Worm (Caenorhabditis elegans) whole organism, L3 larva: ENCODE results near the gene nsy-1.

Experiments used
- R02D3.7 ChIP-seq: fragments of 150-350 bp; optimal IDR thresholded peaks from 2 replicates; lab custom pipeline; 2014; ENCODE audit warnings: missing biosample characterization, missing genetic modification characterization
- ZK546.5 ChIP-seq: sonication (generic microtip); optimal IDR thresholded peaks from 2 replicates; lab custom pipeline; 2017; ENCODE audit warnings: missing biosample characterization, missing genetic modification characterization
- aly-2 ChIP-seq: fragments of 150-350 bp; optimal IDR thresholded peaks from 2 replicates; lab custom pipeline; 2014; ENCODE audit warnings: missing biosample characterization, missing genetic modification characterization
- ama-1 ChIP-seq: fragments of 150-350 bp; optimal IDR thresholded peaks from 2 replicates; lab custom pipeline; 2018
- ceh-16 ChIP-seq: sonication (generic microtip); optimal IDR thresholded peaks from 2 replicates; lab custom pipeline; 2017; ENCODE audit warnings: missing biosample characterization, missing genetic modification characterization
- ceh-28 ChIP-seq: fragments of 150-350 bp; optimal IDR thresholded peaks from 2 replicates; lab custom pipeline; 2014; ENCODE audit warnings: missing biosample characterization, missing genetic modification reagents, missing genetic modification characterization
- ceh-82 ChIP-seq: fragments of 150-350 bp; optimal IDR thresholded peaks from 2 replicates; lab custom pipeline; 2014; ENCODE audit warnings: missing biosample characterization, missing genetic modification characterization
- ceh-9 ChIP-seq: sonication (generic microtip); optimal IDR thresholded peaks from 2 replicates; lab custom pipeline; 2018; ENCODE audit warnings: missing biosample characterization, missing genetic modification characterization
- daf-12 ChIP-seq: fragments of 150-350 bp; optimal IDR thresholded peaks from 2 replicates; lab custom pipeline; 2014; ENCODE audit warnings: missing biosample characterization, missing genetic modification reagents, missing genetic modification characterization
- egl-27 ChIP-seq: sonication (generic microtip); optimal IDR thresholded peaks from 4 replicates; lab custom pipeline; 2017; ENCODE audit warnings: missing biosample characterization, missing genetic modification reagents, missing genetic modification characterization
- egl-5 ChIP-seq: fragments of 150-350 bp; optimal IDR thresholded peaks from 2 replicates; lab custom pipeline; 2017; ENCODE audit warnings: missing biosample characterization, missing genetic modification reagents, missing genetic modification characterization, inconsistent platforms
- elt-1 ChIP-seq: fragments of 150-350 bp; optimal IDR thresholded peaks from 2 replicates; lab custom pipeline; 2014; ENCODE audit warnings: missing biosample characterization, missing genetic modification characterization
- elt-3 ChIP-seq, 3 experiments: fragments of 150-350 bp in 1 of 3; sonication (generic microtip) in 2 of 3; optimal IDR thresholded peaks; 2 replicates in 2 of 3; 4 replicates in 1 of 3; lab custom pipeline; 2014 to 2017; ENCODE audit warnings: missing biosample characterization in 3 of 3, missing genetic modification characterization in 3 of 3
- eor-1 ChIP-seq, 2 experiments: fragments of 150-350 bp; optimal IDR thresholded peaks; 2 replicates each; lab custom pipeline; 2014 to 2018; ENCODE audit warnings: missing biosample characterization in 2 of 2, missing genetic modification characterization in 2 of 2
- fkh-10 ChIP-seq: sonication (generic microtip); optimal IDR thresholded peaks from 2 replicates; lab custom pipeline; 2017; ENCODE audit warnings: missing biosample characterization, missing genetic modification reagents, missing genetic modification characterization
- fkh-2 ChIP-seq: fragments of 150-350 bp; optimal IDR thresholded peaks from 2 replicates; lab custom pipeline; 2014; ENCODE audit warnings: missing biosample characterization, missing genetic modification reagents, missing genetic modification characterization
- fos-1 ChIP-seq: fragments of 150-350 bp; optimal IDR thresholded peaks from 2 replicates; lab custom pipeline; 2014; ENCODE audit warnings: missing biosample characterization, missing genetic modification characterization
- hmg-11 ChIP-seq: sonication (generic microtip); optimal IDR thresholded peaks from 2 replicates; lab custom pipeline; 2016; ENCODE audit warnings: missing genetic modification characterization, missing compliant biosample characterization
- jun-1 ChIP-seq: fragments of 150-350 bp; optimal IDR thresholded peaks from 2 replicates; lab custom pipeline; 2014; ENCODE audit warnings: missing biosample characterization, missing genetic modification reagents, missing genetic modification characterization
- lin-15B ChIP-seq: fragments of 150-350 bp; optimal IDR thresholded peaks from 2 replicates; lab custom pipeline; 2014; ENCODE audit warnings: missing biosample characterization, missing genetic modification characterization
- lin-39 ChIP-seq: fragments of 150-350 bp; optimal IDR thresholded peaks from 2 replicates; lab custom pipeline; 2018; ENCODE audit warnings: missing biosample characterization, missing genetic modification reagents, missing genetic modification characterization
- lsy-12 ChIP-seq: sonication (generic microtip); optimal IDR thresholded peaks from 2 replicates; lab custom pipeline; 2016; ENCODE audit warnings: mild to moderate bottlenecking, missing genetic modification characterization, missing compliant biosample characterization
- mdl-1 ChIP-seq: fragments of 150-350 bp; optimal IDR thresholded peaks from 2 replicates; lab custom pipeline; 2014; ENCODE audit warnings: missing biosample characterization, missing genetic modification characterization
- mml-1 ChIP-seq: fragments of 150-350 bp; sonication (generic microtip); optimal IDR thresholded peaks from 3 replicates; lab custom pipeline; 2014; ENCODE audit warnings: missing biosample characterization, missing genetic modification characterization
- nfya-1 ChIP-seq: sonication (generic microtip); optimal IDR thresholded peaks from 2 replicates; lab custom pipeline; 2017; ENCODE audit warnings: missing genetic modification characterization, mild to moderate bottlenecking, missing compliant biosample characterization, antibody characterized with exemption, moderate library complexity; ENCODE audit not compliant: insufficient read depth
- nhr-11 ChIP-seq: fragments of 150-350 bp; optimal IDR thresholded peaks from 2 replicates; lab custom pipeline; 2014; ENCODE audit warnings: missing biosample characterization, missing genetic modification characterization
- nhr-12 ChIP-seq: fragments of 150-350 bp; optimal IDR thresholded peaks from 2 replicates; lab custom pipeline; 2014; ENCODE audit warnings: missing biosample characterization, missing genetic modification characterization
- nhr-23 ChIP-seq: fragments of 150-350 bp; optimal IDR thresholded peaks from 2 replicates; lab custom pipeline; 2014; ENCODE audit warnings: missing biosample characterization, missing genetic modification reagents, missing genetic modification characterization
- nhr-237 ChIP-seq: fragments of 150-350 bp; optimal IDR thresholded peaks from 2 replicates; lab custom pipeline; 2014; ENCODE audit warnings: missing biosample characterization, missing genetic modification characterization
- nhr-25 ChIP-seq: sonication (generic microtip); optimal IDR thresholded peaks from 2 replicates; lab custom pipeline; 2017; ENCODE audit warnings: missing biosample characterization, missing genetic modification characterization
- nhr-28 ChIP-seq: fragments of 150-350 bp; optimal IDR thresholded peaks from 2 replicates; lab custom pipeline; 2014; ENCODE audit warnings: missing biosample characterization, missing genetic modification characterization
- nhr-43 ChIP-seq: sonication (generic microtip); optimal IDR thresholded peaks from 2 replicates; lab custom pipeline; 2016; ENCODE audit warnings: mild to moderate bottlenecking, missing genetic modification characterization, missing compliant biosample characterization; ENCODE audit not compliant: poor library complexity, severe bottlenecking
- nhr-67 ChIP-seq: fragments of 150-350 bp; optimal IDR thresholded peaks from 2 replicates; lab custom pipeline; 2014; ENCODE audit warnings: missing biosample characterization, missing genetic modification characterization
- nhr-76 ChIP-seq: fragments of 150-350 bp; sonication (generic microtip); optimal IDR thresholded peaks from 5 replicates; lab custom pipeline; 2014; ENCODE audit warnings: missing biosample characterization, missing genetic modification characterization
- nhr-77 ChIP-seq: fragments of 150-350 bp; optimal IDR thresholded peaks from 2 replicates; lab custom pipeline; 2014; ENCODE audit warnings: missing biosample characterization, missing genetic modification characterization
- pha-4 ChIP-seq: fragments of 150-350 bp; optimal IDR thresholded peaks from 2 replicates; lab custom pipeline; 2014; ENCODE audit warnings: missing biosample characterization, missing genetic modification reagents, missing genetic modification characterization
- pqm-1 ChIP-seq: fragments of 150-350 bp; optimal IDR thresholded peaks from 2 replicates; lab custom pipeline; 2017; ENCODE audit warnings: missing biosample characterization, missing genetic modification characterization, inconsistent platforms
- sea-2 ChIP-seq: fragments of 150-350 bp; sonication (generic microtip); optimal IDR thresholded peaks from 4 replicates; lab custom pipeline; 2014; ENCODE audit warnings: missing biosample characterization, missing genetic modification reagents, missing genetic modification characterization
- skn-1 ChIP-seq: fragments of 150-350 bp; optimal IDR thresholded peaks from 2 replicates; lab custom pipeline; 2014; ENCODE audit warnings: missing biosample characterization, missing genetic modification characterization
- snpc-4 ChIP-seq: fragments of 150-350 bp; optimal IDR thresholded peaks from 2 replicates; lab custom pipeline; 2014; ENCODE audit warnings: missing biosample characterization, missing genetic modification characterization
- tbx-2 ChIP-seq: sonication (generic microtip); optimal IDR thresholded peaks from 2 replicates; lab custom pipeline; 2016; ENCODE audit warnings: mild to moderate bottlenecking, missing genetic modification characterization, missing compliant biosample characterization
- unc-39 ChIP-seq: sonication (generic microtip); optimal IDR thresholded peaks from 4 replicates; lab custom pipeline; 2017; ENCODE audit warnings: missing biosample characterization, missing genetic modification characterization
- unc-62 ChIP-seq: fragments of 150-350 bp; sonication (generic microtip); optimal IDR thresholded peaks from 4 replicates; lab custom pipeline; 2014; ENCODE audit warnings: missing biosample characterization, missing genetic modification reagents, missing genetic modification characterization
- zag-1 ChIP-seq: fragments of 150-350 bp; optimal IDR thresholded peaks from 2 replicates; lab custom pipeline; 2014; ENCODE audit warnings: missing biosample characterization, missing genetic modification characterization
- ztf-11 ChIP-seq: fragments of 150-350 bp; optimal IDR thresholded peaks from 2 replicates; lab custom pipeline; 2014; ENCODE audit warnings: missing biosample characterization, missing genetic modification characterization
- ztf-4 ChIP-seq: fragments of 150-350 bp; optimal IDR thresholded peaks from 2 replicates; lab custom pipeline; 2014; ENCODE audit warnings: missing biosample characterization, missing genetic modification characterization

Gene nsy-1

DNA sequence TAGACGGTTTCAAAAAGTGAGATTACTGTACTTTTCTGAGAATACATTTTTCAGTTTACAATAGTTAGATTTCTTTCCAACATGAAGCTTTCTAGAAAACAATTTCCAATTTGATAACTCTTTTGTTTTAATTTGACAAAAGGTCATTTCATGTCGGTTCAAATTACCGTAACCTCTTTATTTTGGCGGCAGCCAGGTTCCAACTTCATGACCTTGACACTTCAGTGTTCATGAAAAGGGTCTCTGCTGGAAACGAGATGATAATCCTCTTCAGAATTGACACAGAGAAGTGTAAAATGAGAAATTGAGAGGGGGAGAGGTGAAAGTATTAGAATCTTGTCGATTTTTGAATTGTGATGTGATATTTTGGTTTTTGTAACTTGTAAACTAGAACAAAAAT lies 1.0 kb upstream of the nsy-1 start:
- TF ChIP-seq elt-3 (tag; optimal IDR thresholded peaks at IDR 0.05; lab: Kevin White, UChicago) (peak in 1 of 3 experiments; percentile 3), ZK546.5 (no peak), nhr-25 (tag; lab: Kevin White, UChicago) (peak; percentile 75)

DNA sequence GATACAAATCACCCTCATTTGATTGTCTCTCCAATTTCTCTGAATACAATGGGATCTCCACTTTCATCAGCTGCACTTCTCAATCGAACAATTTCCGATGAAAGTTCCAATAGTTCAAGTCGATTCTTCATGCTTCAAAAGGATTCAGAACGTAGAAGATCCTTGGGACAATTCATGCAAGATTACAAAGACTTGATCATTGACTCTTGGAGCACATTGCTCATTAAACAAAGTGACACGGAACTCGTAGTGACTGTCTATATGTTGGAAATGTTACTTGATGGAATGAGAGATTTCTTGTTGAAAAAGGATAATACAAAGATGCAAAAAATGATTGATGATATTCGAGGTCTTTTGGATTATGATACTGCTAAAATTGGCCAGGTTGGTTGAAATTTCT lies 5.4 kb downstream of the nsy-1 start:
- TF ChIP-seq ceh-9 (tag; lab: Kevin White, UChicago) (no peak), fkh-10 (GFP tag; lab: Kevin White, UChicago) (no peak), tbx-2 (tag; lab: Kevin White, UChicago) (no peak), aly-2 (no peak), jun-1 (tag; lab: Kevin White, UChicago) (no peak), fkh-2 (tag; lab: Kevin White, UChicago) (no peak), ZK546.5 (no peak), nhr-43 (tag; lab: Kevin White, UChicago) (no peak), nhr-23 (no peak), daf-12 (tag; lab: Kevin White, UChicago) (no peak)

ce11 chrII:5031612-5032011 lies 9.1 kb downstream of the nsy-1 start, which contains the start of gene wdr-83:
wdr-83 (minus strand) TSS chrII:5031712.
- TF ChIP-seq lsy-12 (tag; lab: Kevin White, UChicago), result no peak
- TF ChIP-seq fkh-2 (tag; lab: Kevin White, UChicago), result no peak
- TF ChIP-seq jun-1 (tag; lab: Kevin White, UChicago), result no peak
- no peak for TF ChIP-seq unc-39 (tag; lab: Kevin White, UChicago)
- no peak for TF ChIP-seq nhr-67 (tag; lab: Kevin White, UChicago)
- no peak for TF ChIP-seq elt-1 (tag; lab: Kevin White, UChicago)
- TF ChIP-seq nhr-237 (tag; lab: Kevin White, UChicago), result no peak
- no peak for TF ChIP-seq ZK546.5
- no peak for TF ChIP-seq egl-5 (tag; lab: Kevin White, UChicago)
- no peak for TF ChIP-seq mdl-1 (tag; lab: Kevin White, UChicago)
- no peak for TF ChIP-seq nhr-12
- TF ChIP-seq, all 47 proteins: peak for 0

ce11 chrII:5032669-5033068 lies 10.1 kb downstream of the nsy-1 start:
- peak; percentile 29 for TF ChIP-seq ceh-82 (tag; lab: Kevin White, UChicago)
- TF ChIP-seq ceh-9 (tag; lab: Kevin White, UChicago), result no peak
- TF ChIP-seq unc-62, result no peak
- TF ChIP-seq skn-1 (tag; lab: Kevin White, UChicago), result no peak
- no peak for TF ChIP-seq nhr-12
- no peak for TF ChIP-seq nhr-237 (tag; lab: Kevin White, UChicago)
- TF ChIP-seq lin-39 (tag; lab: Kevin White, UChicago), result peak; percentile 58
- TF ChIP-seq eor-1 (tag; optimal IDR thresholded peaks at IDR 0.05; lab: Kevin White, UChicago), result no peak
- no peak for TF ChIP-seq nhr-67 (tag; lab: Kevin White, UChicago)
- TF ChIP-seq pha-4 (tag; lab: Kevin White, UChicago), result peak; percentile 38
- TF ChIP-seq ceh-16 (tag; lab: Kevin White, UChicago), result no peak
- no peak for TF ChIP-seq ama-1 (lab: Kevin White, UChicago)
- peak; percentile 89 for TF ChIP-seq hmg-11 (tag; lab: Kevin White, UChicago)
- TF ChIP-seq elt-3 (tag; optimal IDR thresholded peaks at IDR 0.05; lab: Kevin White, UChicago), result no peak
- TF ChIP-seq ceh-28 (tag; lab: Kevin White, UChicago), result no peak
- peak; percentile 57 for TF ChIP-seq nfya-1 (tag; lab: Kevin White, UChicago)
- peak; percentile 30 for TF ChIP-seq snpc-4
- TF ChIP-seq nhr-25 (tag; lab: Kevin White, UChicago), result peak; percentile 40
- no peak for TF ChIP-seq nhr-11
- peak; percentile 29 for TF ChIP-seq R02D3.7
- TF ChIP-seq nhr-77 (tag; lab: Kevin White, UChicago), result no peak
- no peak for TF ChIP-seq nhr-23
- no peak for TF ChIP-seq ZK546.5
- TF ChIP-seq fos-1 (tag; lab: Kevin White, UChicago), result no peak
- TF ChIP-seq nhr-76 (tag; lab: Kevin White, UChicago), result no peak
- TF ChIP-seq elt-1 (tag; lab: Kevin White, UChicago), result no peak
- TF ChIP-seq daf-12 (tag; lab: Kevin White, UChicago), result no peak
- TF ChIP-seq ztf-11, result no peak
- no peak for TF ChIP-seq sea-2 (GFP tag; lab: Kevin White, UChicago)
- peak; percentile 73 for TF ChIP-seq lsy-12 (tag; lab: Kevin White, UChicago)
- no peak for TF ChIP-seq zag-1 (tag; lab: Kevin White, UChicago)
- no peak for TF ChIP-seq unc-39 (tag; lab: Kevin White, UChicago)
- TF ChIP-seq ztf-4, result no peak
- TF ChIP-seq pqm-1 (tag; lab: Kevin White, UChicago), result peak; percentile 17
- peak; percentile 34 for TF ChIP-seq lin-15B (tag; lab: Kevin White, UChicago)
- TF ChIP-seq mml-1 (tag; lab: Kevin White, UChicago), result no peak
- peak; percentile 46 for TF ChIP-seq egl-27
- TF ChIP-seq tbx-2 (tag; lab: Kevin White, UChicago), result peak; percentile 19
- no peak for TF ChIP-seq mdl-1 (tag; lab: Kevin White, UChicago)
- peak; percentile 63 for TF ChIP-seq nhr-43 (tag; lab: Kevin White, UChicago)
- TF ChIP-seq nhr-28 (tag; lab: Kevin White, UChicago), result no peak
- TF ChIP-seq aly-2, result no peak
